Fruit fly (Drosophila melanogaster) whole organism, embryonic: ENCODE measurements around the gene Tsp74F.

ENCODE experiments used
- Aef1 ChIP-seq: fragments of 200-800 bp; sonication (Bioruptor generic); IDR thresholded peaks from 3 replicates; pipeline ENCODE4 v1.3.6; 2022; ENCODE audit warnings: missing biosample characterization, missing genetic modification characterization
- CG10267 ChIP-seq: fragments of 200-800 bp; sonication (Bioruptor generic); optimal IDR thresholded peaks from 2 replicates; lab custom pipeline; 2018; ENCODE audit warnings: missing biosample characterization, mild to moderate bottlenecking, missing genetic modification characterization, moderate library complexity
- CG12219 ChIP-seq: fragments of 200-800 bp; sonication (Bioruptor generic); optimal IDR thresholded peaks from 3 replicates; lab custom pipeline; 2018; ENCODE audit warnings: missing biosample characterization, mild to moderate bottlenecking, missing genetic modification characterization
- CG12299 ChIP-seq: fragments of 200-800 bp; sonication (Bioruptor generic); optimal IDR thresholded peaks from 2 replicates; lab custom pipeline; 2018; ENCODE audit warnings: missing biosample characterization, mild to moderate bottlenecking, missing genetic modification characterization
- CG13123 ChIP-seq: fragments of 200-800 bp; sonication (Bioruptor generic); optimal IDR thresholded peaks from 2 replicates; lab custom pipeline; 2016; ENCODE audit warnings: missing biosample characterization, missing genetic modification characterization
- CG15514 ChIP-seq: fragments of 200-800 bp; sonication (Bioruptor generic); optimal IDR thresholded peaks from 3 replicates; lab custom pipeline; 2017; ENCODE audit warnings: missing biosample characterization, missing genetic modification characterization, mild to moderate bottlenecking, moderate library complexity, missing genetic modification reagents
- CG16863 ChIP-seq: fragments of 200-800 bp; sonication (Bioruptor generic); optimal IDR thresholded peaks from 3 replicates; lab custom pipeline; 2016; ENCODE audit warnings: missing biosample characterization, missing genetic modification characterization
- CG17568 ChIP-seq: fragments of 200-800 bp; sonication (Bioruptor generic); optimal IDR thresholded peaks from 2 replicates; lab custom pipeline; 2018; ENCODE audit warnings: missing biosample characterization, mild to moderate bottlenecking, missing genetic modification characterization, moderate library complexity
- CG17829 ChIP-seq: fragments of 200-800 bp; optimal IDR thresholded peaks from 2 replicates; lab custom pipeline; 2019; ENCODE audit warnings: missing biosample characterization, mild to moderate bottlenecking, missing genetic modification characterization, moderate library complexity
- CG18764 ChIP-seq: fragments of 200-800 bp; sonication (Bioruptor generic); optimal IDR thresholded peaks from 3 replicates; lab custom pipeline; 2016; ENCODE audit warnings: missing biosample characterization, missing genetic modification characterization
- CG2712 ChIP-seq: fragments of 200-800 bp; optimal IDR thresholded peaks from 3 replicates; lab custom pipeline; 2019; ENCODE audit warnings: missing biosample characterization, mild to moderate bottlenecking, missing genetic modification characterization, moderate library complexity
- CG3065 ChIP-seq: fragments of 200-800 bp; sonication (Bioruptor generic); optimal IDR thresholded peaks from 2 replicates; lab custom pipeline; 2016; ENCODE audit warnings: missing biosample characterization, missing genetic modification characterization
- CG3163 ChIP-seq: fragments of 200-800 bp; sonication (Bioruptor generic); optimal IDR thresholded peaks from 3 replicates; lab custom pipeline; 2016; ENCODE audit warnings: missing biosample characterization, missing genetic modification characterization
- CG32767 ChIP-seq: fragments of 200-800 bp; sonication (Bioruptor generic); IDR thresholded peaks from 2 replicates; pipeline ENCODE4 v1.3.6; 2022; ENCODE audit warnings: missing biosample characterization, missing genetic modification characterization
- CG4820 ChIP-seq: fragments of 200-800 bp; sonication (Bioruptor generic); optimal IDR thresholded peaks from 3 replicates; lab custom pipeline; 2016; ENCODE audit warnings: missing biosample characterization, missing genetic modification characterization
- CG7271 ChIP-seq: fragments of 200-800 bp; sonication (Bioruptor generic); optimal IDR thresholded peaks from 2 replicates; lab custom pipeline; 2018; ENCODE audit warnings: missing biosample characterization, mild to moderate bottlenecking, missing genetic modification characterization, moderate library complexity
- CG7745 ChIP-seq: fragments of 200-800 bp; sonication (Bioruptor generic); optimal IDR thresholded peaks from 2 replicates; lab custom pipeline; 2018; ENCODE audit warnings: missing biosample characterization, mild to moderate bottlenecking, missing genetic modification characterization, moderate library complexity
- CG7928 ChIP-seq: fragments of 200-800 bp; sonication (Bioruptor generic); optimal IDR thresholded peaks from 2 replicates; lab custom pipeline; 2017; ENCODE audit warnings: missing biosample characterization, mild to moderate bottlenecking, missing genetic modification characterization
- CG7963 ChIP-seq: fragments of 200-800 bp; sonication (Bioruptor generic); IDR thresholded peaks from 3 replicates; pipeline ENCODE4 v1.3.6; 2022; ENCODE audit warnings: missing biosample characterization, missing genetic modification characterization; ENCODE audit not compliant: partially characterized antibody
- CG8388 ChIP-seq: fragments of 200-800 bp; sonication (Bioruptor generic); optimal IDR thresholded peaks from 2 replicates; lab custom pipeline; 2019; ENCODE audit warnings: missing biosample characterization, mild to moderate bottlenecking, missing genetic modification characterization, moderate library complexity
- CTCF ChIP-seq: fragments of 200-800 bp; sonication (Bioruptor generic); optimal IDR thresholded peaks from 2 replicates; lab custom pipeline; 2017; ENCODE audit warnings: missing biosample characterization, mild to moderate bottlenecking, missing genetic modification characterization, moderate library complexity
- Dfd ChIP-seq, 2 experiments: fragments of >200 bp; optimal IDR thresholded peaks; 2 replicates each; lab custom pipeline; 2017; ENCODE audit warnings: missing biosample characterization in 2 of 2, missing genetic modification characterization in 2 of 2
- E2f2 ChIP-seq: fragments of 200-800 bp; sonication (Bioruptor generic); IDR thresholded peaks from 2 replicates; pipeline ENCODE4 v1.3.6; 2022; ENCODE audit warnings: missing biosample characterization, missing genetic modification characterization
- Elba2 ChIP-seq: fragments of 200-800 bp; sonication (Bioruptor generic); optimal IDR thresholded peaks from 3 replicates; lab custom pipeline; 2016; ENCODE audit warnings: missing biosample characterization, missing genetic modification characterization
- Hmr ChIP-seq: fragments of 200-800 bp; sonication (Bioruptor generic); optimal IDR thresholded peaks from 3 replicates; lab custom pipeline; 2017; ENCODE audit warnings: mild to moderate bottlenecking, missing biosample characterization, missing genetic modification reagents, missing genetic modification characterization
- Hr3 ChIP-seq: fragments of 200-800 bp; sonication (Bioruptor generic); optimal IDR thresholded peaks from 3 replicates; lab custom pipeline; 2016; ENCODE audit warnings: missing biosample characterization, missing genetic modification characterization
- Oli ChIP-seq: fragments of 200-800 bp; sonication (Bioruptor generic); optimal IDR thresholded peaks from 2 replicates; lab custom pipeline; 2018; ENCODE audit warnings: missing biosample characterization, mild to moderate bottlenecking, missing genetic modification characterization, moderate library complexity
- Poxn ChIP-seq: fragments of 200-800 bp; sonication (Bioruptor generic); IDR thresholded peaks from 2 replicates; pipeline ENCODE4 v1.3.6; 2022; ENCODE audit warnings: missing biosample characterization, missing genetic modification characterization
- Sox100B ChIP-seq: fragments of 200-800 bp; sonication (Bioruptor generic); optimal IDR thresholded peaks from 3 replicates; lab custom pipeline; 2018; ENCODE audit warnings: missing biosample characterization, mild to moderate bottlenecking, missing genetic modification characterization
- bbx ChIP-seq: fragments of 200-800 bp; sonication (Bioruptor generic); IDR thresholded peaks from 2 replicates; pipeline ENCODE4 v1.3.6; 2022; ENCODE audit warnings: missing biosample characterization, missing genetic modification characterization; ENCODE audit not compliant: partially characterized antibody
- bcd ChIP-seq: fragments of 200-800 bp; sonication (Bioruptor generic); optimal IDR thresholded peaks from 2 replicates; lab custom pipeline; 2017; ENCODE audit warnings: missing biosample characterization, mild to moderate bottlenecking, missing genetic modification characterization
- btn ChIP-seq: fragments of 200-800 bp; sonication (Bioruptor generic); optimal IDR thresholded peaks from 2 replicates; lab custom pipeline; 2016; ENCODE audit warnings: missing biosample characterization, missing genetic modification characterization
- chn ChIP-seq: fragments of 200-800 bp; sonication (Bioruptor generic); optimal IDR thresholded peaks from 2 replicates; lab custom pipeline; 2016; ENCODE audit warnings: missing biosample characterization, missing genetic modification characterization
- crol ChIP-seq: fragments of 200-800 bp; sonication (Bioruptor generic); IDR thresholded peaks from 2 replicates; pipeline ENCODE4 v1.3.6; 2022; ENCODE audit warnings: missing biosample characterization, missing genetic modification characterization
- disco-r ChIP-seq: fragments of 200-800 bp; sonication (Bioruptor generic); optimal IDR thresholded peaks from 2 replicates; lab custom pipeline; 2016; ENCODE audit warnings: missing biosample characterization, missing genetic modification characterization
- dpn ChIP-seq, 2 experiments: fragments of 200-800 bp; sonication (Bioruptor generic); optimal IDR thresholded peaks; 3 replicates each; lab custom pipeline; 2016; ENCODE audit warnings: missing biosample characterization in 2 of 2, missing genetic modification characterization in 2 of 2
- eve ChIP-seq, 2 experiments: fragments of >200 bp; optimal IDR thresholded peaks; 2 replicates each; lab custom pipeline; 2017; ENCODE audit warnings: missing biosample characterization in 2 of 2, missing genetic modification characterization in 2 of 2
- fd102C ChIP-seq: fragments of 200-800 bp; sonication (Bioruptor generic); optimal IDR thresholded peaks from 2 replicates; lab custom pipeline; 2018; ENCODE audit warnings: missing biosample characterization, mild to moderate bottlenecking, missing genetic modification characterization, moderate library complexity
- fd64A ChIP-seq: fragments of 200-800 bp; sonication (Bioruptor generic); optimal IDR thresholded peaks from 3 replicates; lab custom pipeline; 2018; ENCODE audit warnings: missing biosample characterization, mild to moderate bottlenecking, missing genetic modification characterization
- fu2 ChIP-seq: fragments of 200-800 bp; sonication (Bioruptor generic); optimal IDR thresholded peaks from 2 replicates; lab custom pipeline; 2016; ENCODE audit warnings: missing biosample characterization, missing genetic modification characterization
- gem ChIP-seq: fragments of 200-800 bp; sonication (Bioruptor generic); optimal IDR thresholded peaks from 2 replicates; lab custom pipeline; 2019; ENCODE audit warnings: missing biosample characterization, mild to moderate bottlenecking, missing genetic modification characterization, moderate library complexity
- hkb ChIP-seq, 2 experiments: fragments of 200-800 bp in 1 of 2; fragments of >200 bp in 1 of 2; sonication (Bioruptor generic) in 1 of 2; IDR thresholded peaks in 1 of 2; optimal IDR thresholded peaks in 1 of 2; 2 replicates each; pipeline versions ENCODE4 v1.3.6 to Lab custom; 2017 to 2022; ENCODE audit warnings: missing biosample characterization in 1 of 2, missing genetic modification characterization in 1 of 2
- onecut ChIP-seq: fragments of 200-800 bp; sonication (Bioruptor generic); IDR thresholded peaks from 2 replicates; pipeline ENCODE4 v1.3.6; 2022; ENCODE audit warnings: missing biosample characterization, missing genetic modification characterization
- psq ChIP-seq: fragments of 200-800 bp; sonication (Bioruptor generic); optimal IDR thresholded peaks from 2 replicates; lab custom pipeline; 2017; ENCODE audit warnings: missing biosample characterization, missing genetic modification characterization
- sc ChIP-seq, 3 experiments: fragments of >200 bp in 2 of 3; fragments of 200-800 bp in 1 of 3; sonication (Bioruptor generic) in 1 of 3; optimal IDR thresholded peaks; 2 replicates in 2 of 3; 3 replicates in 1 of 3; lab custom pipeline; 2017; ENCODE audit warnings: mild to moderate bottlenecking in 1 of 3, missing biosample characterization in 1 of 3, missing genetic modification characterization in 1 of 3, missing genetic modification reagents in 1 of 3
- sens-2 ChIP-seq: fragments of 200-800 bp; sonication (Bioruptor generic); IDR thresholded peaks from 2 replicates; pipeline ENCODE4 v1.3.6; 2022; ENCODE audit warnings: missing biosample characterization, missing genetic modification characterization
- seq ChIP-seq: fragments of 200-800 bp; sonication (Bioruptor generic); IDR thresholded peaks from 2 replicates; pipeline ENCODE4 v1.3.6; 2022; ENCODE audit warnings: missing biosample characterization, missing genetic modification characterization
- sug ChIP-seq: fragments of 200-800 bp; optimal IDR thresholded peaks from 2 replicates; lab custom pipeline; 2019; ENCODE audit warnings: missing biosample characterization, mild to moderate bottlenecking, missing genetic modification characterization, moderate library complexity
- tap ChIP-seq: fragments of 200-800 bp; optimal IDR thresholded peaks from 3 replicates; lab custom pipeline; 2019; ENCODE audit warnings: missing biosample characterization, mild to moderate bottlenecking, missing genetic modification characterization, moderate library complexity
- tgo ChIP-seq: fragments of 200-800 bp; sonication (Bioruptor generic); IDR thresholded peaks from 3 replicates; pipeline ENCODE4 v1.3.6; 2022; ENCODE audit warnings: missing biosample characterization, missing genetic modification characterization

Tsp74F gene

DNA sequence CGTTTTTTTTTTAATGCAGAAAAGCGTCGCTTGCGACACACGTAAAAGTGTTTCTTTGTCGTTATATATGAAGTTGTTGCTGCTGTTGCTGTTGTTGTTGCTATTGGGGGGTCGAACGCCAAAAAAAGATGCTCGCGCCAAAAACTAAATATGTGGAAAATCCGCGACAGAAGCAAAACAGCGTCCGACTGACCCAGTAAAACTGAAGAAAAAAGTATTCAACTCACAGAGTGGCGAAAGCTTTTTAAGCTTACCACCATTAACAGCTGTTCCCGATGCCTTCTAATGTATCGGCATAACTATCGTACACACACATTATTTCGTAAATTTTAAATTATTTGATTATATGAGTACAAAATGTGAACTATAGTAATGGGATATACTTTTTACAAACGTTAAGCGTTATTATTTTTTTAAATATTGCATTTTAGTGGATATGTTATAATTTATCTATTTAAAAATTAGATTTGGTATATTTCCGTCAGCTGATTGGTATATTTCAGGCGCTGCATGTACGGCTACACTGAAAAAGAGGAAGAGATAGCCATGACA lies 12.0 kb upstream of the Tsp74F start, which contains the start of the genes Prestin and Wdr92 (continued):
- TF ChIP-seq dpn (GFP tag; optimal IDR thresholded peaks at IDR 0.05; lab: Kevin White, UChicago) (peak in 1 of 2 experiments; percentile 5), Aef1 (GFP tag; lab: Robert Waterston, UW) (no peak; the same call in 2 of the 3 replicates), CTCF (GFP tag; lab: Kevin White, UChicago) (peak; percentile 56), Poxn (no peak), chn (GFP tag; lab: Kevin White, UChicago) (no peak), seq (GFP tag; lab: Robert Waterston, UW) (0 out of 2 replicates have a peak, but pooled peaks have one; percentile 29), CG3163 (GFP tag; lab: Kevin White, UChicago) (peak; percentile 12), btn (GFP tag; lab: Kevin White, UChicago) (no peak), sc (optimal IDR thresholded peaks at IDR 0.05; lab: Kevin White, UChicago) (no peak), sc (GFP tag; optimal IDR thresholded peaks at IDR 0.05; lab: Kevin White, UChicago) (no peak), CG18764 (GFP tag; lab: Kevin White, UChicago) (no peak), psq (peak; percentile 6), CG7963 (peak; percentile 62; the same call in 2 of the 3 replicates), CG4820 (no peak), CG16863 (GFP tag; lab: Kevin White, UChicago) (no peak), CG7271 (tag; lab: Kevin White, UChicago) (no peak), CG7928 (GFP tag; lab: Kevin White, UChicago) (no peak), Hmr (GFP tag; lab: Kevin White, UChicago) (peak; percentile 56), disco-r (no peak), crol (GFP tag; lab: Robert Waterston, UW) (no peak), CG3065 (no peak), CG32767 (GFP tag; lab: Robert Waterston, UW) (no peak), tap (tag; lab: Kevin White, UChicago) (no peak), Dfd (GFP tag; optimal IDR thresholded peaks at IDR 0.05; lab: Kevin White, UChicago) (no peak), fd64A (GFP tag; lab: Kevin White, UChicago) (no peak), CG15514 (GFP tag; lab: Kevin White, UChicago) (peak; percentile 73), tgo (GFP tag; lab: Robert Waterston, UW) (no peak), eve (GFP tag; optimal IDR thresholded peaks at IDR 0.05; lab: Kevin White, UChicago) (peak in 1 of 2 experiments; percentile 47), CG2712 (peak; percentile 25), onecut (no peak), CG12219 (GFP tag; lab: Kevin White, UChicago) (no peak), CG8388 (no peak), fu2 (GFP tag; lab: Kevin White, UChicago) (no peak), CG17829 (tag; lab: Kevin White, UChicago) (peak; percentile 19), Oli (no peak), gem (peak; percentile 15), sug (peak; percentile 73), Elba2 (no peak), CG10267 (tag; lab: Kevin White, UChicago) (peak; percentile 65), bcd (GFP tag; lab: Kevin White, UChicago) (no peak), CG13123 (no peak), fd102C (GFP tag; lab: Kevin White, UChicago) (no peak), Sox100B (GFP tag; lab: Kevin White, UChicago) (peak; percentile 5), sens-2 (GFP tag; lab: Robert Waterston, UW) (no peak), CG17568 (no peak), hkb (optimal IDR thresholded peaks at IDR 0.05; lab: Kevin White, UChicago) (no peak), hkb (GFP tag; IDR thresholded peaks at IDR 0.05; lab: Robert Waterston, UW) (peak; percentile 59; the same call in 1 of the 2 replicates), CG7745 (tag; lab: Kevin White, UChicago) (no peak), CG12299 (tag; lab: Kevin White, UChicago) (no peak), Hr3 (peak; percentile 32), bbx (GFP tag; lab: Robert Waterston, UW) (peak; percentile 83), E2f2 (GFP tag; lab: Robert Waterston, UW) (peak; percentile 51)
